Worm (Caenorhabditis elegans) whole organism, L3 larva: ENCODE measurements around the gene ZK1240.3.

Experiments
- nhr-12 ChIP-seq: fragments of 150-350 bp; optimal IDR thresholded peaks from 2 replicates; lab custom pipeline; 2014; ENCODE audit warnings: missing biosample characterization, missing genetic modification characterization
- nhr-237 ChIP-seq: fragments of 150-350 bp; optimal IDR thresholded peaks from 2 replicates; lab custom pipeline; 2014; ENCODE audit warnings: missing biosample characterization, missing genetic modification characterization
- nhr-28 ChIP-seq: fragments of 150-350 bp; optimal IDR thresholded peaks from 2 replicates; lab custom pipeline; 2014; ENCODE audit warnings: missing biosample characterization, missing genetic modification characterization
- snpc-4 ChIP-seq: fragments of 150-350 bp; optimal IDR thresholded peaks from 2 replicates; lab custom pipeline; 2014; ENCODE audit warnings: missing biosample characterization, missing genetic modification characterization
- tbx-2 ChIP-seq: sonication (generic microtip); optimal IDR thresholded peaks from 2 replicates; lab custom pipeline; 2016; ENCODE audit warnings: mild to moderate bottlenecking, missing genetic modification characterization, missing compliant biosample characterization
- unc-62 ChIP-seq: fragments of 150-350 bp; sonication (generic microtip); optimal IDR thresholded peaks from 4 replicates; lab custom pipeline; 2014; ENCODE audit warnings: missing biosample characterization, missing genetic modification reagents, missing genetic modification characterization

ce11 chrII:2341515-2341914, 21.4 kb downstream of the ZK1240.3 start, which contains the start of gene enri-1:
- TF ChIP-seq unc-62 (GFP tag; lab: Kevin White, UChicago), result no peak
- TF ChIP-seq nhr-12 (tag; lab: Kevin White, UChicago), result no peak
- no peak for TF ChIP-seq nhr-28 (tag; lab: Kevin White, UChicago)
- no peak for TF ChIP-seq tbx-2 (tag; lab: Kevin White, UChicago)
- TF ChIP-seq snpc-4, result no peak
- TF ChIP-seq nhr-237, result no peak
